Fruit fly (Drosophila melanogaster) Kc167 (cell line): ENCODE results near the gene numb.

Experiments
- Myc ChIP-seq: fragments of >200 bp; optimal IDR thresholded peaks from 2 replicates; lab custom pipeline; 2017; ENCODE audit warnings: missing external identifiers
- Sin3A ChIP-seq: fragments of >200 bp; optimal IDR thresholded peaks from 2 replicates; lab custom pipeline; 2018; ENCODE audit warnings: missing external identifiers
- h ChIP-seq: fragments of >200 bp; optimal IDR thresholded peaks from 3 replicates; lab custom pipeline; 2018; ENCODE audit warnings: missing external identifiers
- insv ChIP-seq: fragments of >200 bp; optimal IDR thresholded peaks from 3 replicates; lab custom pipeline; 2018; ENCODE audit warnings: missing external identifiers
- psq ChIP-seq: fragments of >200 bp; optimal IDR thresholded peaks from 2 replicates; lab custom pipeline; 2017; ENCODE audit warnings: missing external identifiers
- ttk ChIP-seq: sonication (Bioruptor generic); optimal IDR thresholded peaks from 2 replicates; lab custom pipeline; 2017; ENCODE audit warnings: missing external identifiers

DNA sequence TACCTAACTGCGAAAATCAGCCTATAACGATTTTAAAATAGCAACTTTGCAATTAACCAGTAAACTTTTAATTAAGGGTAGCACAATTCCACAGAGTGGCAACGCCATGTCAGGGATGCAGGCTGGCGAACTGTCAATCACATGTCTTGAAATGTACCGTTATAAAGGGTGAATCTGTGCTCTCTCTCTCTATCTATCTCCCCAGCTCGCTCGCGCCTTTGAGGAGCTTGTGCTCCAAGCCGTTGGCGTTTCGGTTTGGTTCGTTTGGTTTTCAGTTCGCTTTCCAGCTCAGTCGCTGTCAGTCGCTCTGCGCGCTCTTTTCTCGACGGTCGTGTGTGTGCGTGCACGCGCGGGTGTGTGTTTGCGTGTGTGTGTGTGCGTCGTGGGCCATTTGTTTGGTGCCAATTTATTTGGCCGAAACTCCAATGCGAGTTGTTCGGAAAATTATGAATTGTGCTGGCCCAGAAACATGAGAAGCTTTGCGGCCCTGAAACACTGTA, at the start of gene numb:
- TF ChIP-seq h (lab: Kevin White, UChicago) (no peak), insv (lab: Kevin White, UChicago) (no peak), ttk (lab: Kevin White, UChicago) (no peak), psq (lab: Kevin White, UChicago) (no peak), Sin3A (lab: Kevin White, UChicago) (no peak), Myc (no peak)
